Worm (Caenorhabditis elegans) whole organism, L3 larva: ENCODE data around the gene F46B3.1.

Source experiments
- ama-1 ChIP-seq: fragments of 150-350 bp; optimal IDR thresholded peaks from 2 replicates; lab custom pipeline; 2018
- lin-39 ChIP-seq: fragments of 150-350 bp; optimal IDR thresholded peaks from 2 replicates; lab custom pipeline; 2018; ENCODE audit warnings: missing biosample characterization, missing genetic modification reagents, missing genetic modification characterization
- mdl-1 ChIP-seq: fragments of 150-350 bp; optimal IDR thresholded peaks from 2 replicates; lab custom pipeline; 2014; ENCODE audit warnings: missing biosample characterization, missing genetic modification characterization
- nhr-12 ChIP-seq: fragments of 150-350 bp; optimal IDR thresholded peaks from 2 replicates; lab custom pipeline; 2014; ENCODE audit warnings: missing biosample characterization, missing genetic modification characterization
- nhr-28 ChIP-seq: fragments of 150-350 bp; optimal IDR thresholded peaks from 2 replicates; lab custom pipeline; 2014; ENCODE audit warnings: missing biosample characterization, missing genetic modification characterization
- skn-1 ChIP-seq: fragments of 150-350 bp; optimal IDR thresholded peaks from 2 replicates; lab custom pipeline; 2014; ENCODE audit warnings: missing biosample characterization, missing genetic modification characterization
- snpc-4 ChIP-seq: fragments of 150-350 bp; optimal IDR thresholded peaks from 2 replicates; lab custom pipeline; 2014; ENCODE audit warnings: missing biosample characterization, missing genetic modification characterization
- unc-62 ChIP-seq: fragments of 150-350 bp; sonication (generic microtip); optimal IDR thresholded peaks from 4 replicates; lab custom pipeline; 2014; ENCODE audit warnings: missing biosample characterization, missing genetic modification reagents, missing genetic modification characterization
- ztf-11 ChIP-seq: fragments of 150-350 bp; optimal IDR thresholded peaks from 2 replicates; lab custom pipeline; 2014; ENCODE audit warnings: missing biosample characterization, missing genetic modification characterization

DNA sequence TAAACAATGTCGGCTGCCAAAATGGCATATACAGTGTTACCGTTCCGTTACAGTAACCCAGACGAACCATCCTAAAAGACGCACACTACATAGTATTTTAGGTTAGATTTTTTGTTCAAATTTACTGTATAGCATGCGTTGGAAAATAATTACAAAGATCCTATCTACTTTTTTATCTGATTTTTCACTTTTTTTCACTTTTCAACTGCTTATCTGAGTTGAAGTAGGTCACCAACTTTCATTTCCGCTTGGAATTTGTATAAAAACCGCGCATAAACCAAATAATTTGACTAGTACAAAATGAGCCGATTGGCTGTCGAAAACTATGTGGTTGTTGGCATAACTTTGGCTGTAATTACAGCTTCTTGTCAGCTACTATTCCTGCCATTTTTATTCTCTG is 2.8 kb upstream of the F46B3.1 start, which contains the start of gene col-163:
- no peak for TF ChIP-seq skn-1
- no peak for TF ChIP-seq snpc-4 (tag; lab: Kevin White, UChicago)
- TF ChIP-seq nhr-12 (tag; lab: Kevin White, UChicago), result no peak
- TF ChIP-seq unc-62, result no peak
- TF ChIP-seq lin-39 (tag; lab: Kevin White, UChicago), result no peak
- no peak for TF ChIP-seq ztf-11
- no peak for TF ChIP-seq nhr-28 (tag; lab: Kevin White, UChicago)
- TF ChIP-seq mdl-1 (tag; lab: Kevin White, UChicago), result no peak
- no peak for TF ChIP-seq ama-1
